Fruit fly (Drosophila melanogaster) whole organism, pupa: ENCODE results near the gene CG43998.
A peak's percentile ranks its signal among the peaks of the same experiment; 100 is the strongest.

ENCODE experiments used
- CG10348 ChIP-seq: fragments of 200-800 bp; sonication (Bioruptor generic); IDR thresholded peaks from 2 replicates; pipeline ENCODE4 v1.3.6; 2022; ENCODE audit warnings: missing biosample characterization, missing genetic modification characterization
- CG12605 ChIP-seq: fragments of 200-800 bp; sonication (Bioruptor generic); IDR thresholded peaks from 2 replicates; pipeline ENCODE4 v1.3.6; 2022; ENCODE audit warnings: missing biosample characterization, missing genetic modification characterization
- CG13204 ChIP-seq: fragments of 200-800 bp; sonication (Bioruptor generic); optimal IDR thresholded peaks from 2 replicates; lab custom pipeline; 2018; ENCODE audit warnings: missing biosample characterization, mild to moderate bottlenecking, missing genetic modification characterization, moderate library complexity
- CG17806 ChIP-seq: fragments of 200-800 bp; sonication (Bioruptor generic); optimal IDR thresholded peaks from 2 replicates; lab custom pipeline; 2018; ENCODE audit warnings: missing biosample characterization, mild to moderate bottlenecking, missing genetic modification characterization, moderate library complexity
- CG32121 ChIP-seq: fragments of 200-800 bp; sonication (Bioruptor generic); IDR thresholded peaks from 2 replicates; pipeline ENCODE4 v1.3.6; 2022; ENCODE audit warnings: missing biosample characterization, missing genetic modification characterization
- CG4496 ChIP-seq: fragments of 200-800 bp; sonication (Bioruptor generic); IDR thresholded peaks from 3 replicates; pipeline ENCODE4 v1.3.6; 2022; ENCODE audit warnings: missing biosample characterization, missing genetic modification characterization
- CG8301 ChIP-seq: fragments of 200-800 bp; sonication (Bioruptor generic); optimal IDR thresholded peaks from 2 replicates; lab custom pipeline; 2018; ENCODE audit warnings: missing biosample characterization, mild to moderate bottlenecking, missing genetic modification characterization
- CG9948 ChIP-seq: fragments of 200-800 bp; sonication (Bioruptor generic); optimal IDR thresholded peaks from 2 replicates; lab custom pipeline; 2018; ENCODE audit warnings: missing biosample characterization, mild to moderate bottlenecking, missing genetic modification characterization, moderate library complexity
- D1 ChIP-seq: fragments of 200-800 bp; sonication (Bioruptor generic); optimal IDR thresholded peaks from 2 replicates; lab custom pipeline; 2018; ENCODE audit warnings: missing biosample characterization, mild to moderate bottlenecking, missing genetic modification characterization, moderate library complexity
- EcR ChIP-seq: fragments of 200-800 bp; sonication (Bioruptor generic); optimal IDR thresholded peaks from 3 replicates; lab custom pipeline; 2019; ENCODE audit warnings: missing biosample characterization, missing genetic modification characterization, mild to moderate bottlenecking, moderate library complexity, missing genetic modification reagents
- Pif1A ChIP-seq: fragments of 200-800 bp; sonication (Bioruptor generic); optimal IDR thresholded peaks from 3 replicates; lab custom pipeline; 2016; ENCODE audit warnings: missing biosample characterization, missing genetic modification characterization
- Pif1B ChIP-seq: fragments of 200-800 bp; sonication (Bioruptor generic); optimal IDR thresholded peaks from 3 replicates; lab custom pipeline; 2016; ENCODE audit warnings: missing biosample characterization, missing genetic modification characterization
- Snoo ChIP-seq: fragments of 200-800 bp; sonication (Bioruptor generic); optimal IDR thresholded peaks from 3 replicates; lab custom pipeline; 2017; ENCODE audit warnings: missing biosample characterization, mild to moderate bottlenecking, missing genetic modification characterization, inconsistent platforms
- fd96Ca ChIP-seq: fragments of 200-800 bp; sonication (Bioruptor generic); IDR thresholded peaks from 3 replicates; pipeline ENCODE4 v1.3.6; 2022; ENCODE audit warnings: missing biosample characterization, missing genetic modification characterization

dm6 chr3R:23915042-23915428 is 13.8 kb downstream of the CG43998 start:
- TF ChIP-seq EcR (GFP tag; lab: Kevin White, UChicago) (peak; percentile 88), D1 (peak; percentile 93), CG12605 (GFP tag; lab: Robert Waterston, UW) (peak; percentile 73), CG17806 (tag; lab: Kevin White, UChicago) (peak; percentile 96), Pif1A (GFP tag; lab: Kevin White, UChicago) (peak; percentile 95), CG9948 (peak; percentile 94), CG13204 (GFP tag; lab: Kevin White, UChicago) (peak; percentile 94), CG32121 (GFP tag; lab: Robert Waterston, UW) (no peak), CG4496 (peak; percentile 86), fd96Ca (GFP tag; lab: Robert Waterston, UW) (peak; percentile 34; the same call in 1 of the 3 replicates), CG10348 (GFP tag; lab: Robert Waterston, UW) (no peak), CG8301 (peak; percentile 66), Pif1B (GFP tag; lab: Kevin White, UChicago) (peak; percentile 95), Snoo (tag; lab: Kevin White, UChicago) (peak; percentile 95)
